Fruit fly (Drosophila melanogaster): Measurements from ENCODE around the gene Gr22d.

DNA sequence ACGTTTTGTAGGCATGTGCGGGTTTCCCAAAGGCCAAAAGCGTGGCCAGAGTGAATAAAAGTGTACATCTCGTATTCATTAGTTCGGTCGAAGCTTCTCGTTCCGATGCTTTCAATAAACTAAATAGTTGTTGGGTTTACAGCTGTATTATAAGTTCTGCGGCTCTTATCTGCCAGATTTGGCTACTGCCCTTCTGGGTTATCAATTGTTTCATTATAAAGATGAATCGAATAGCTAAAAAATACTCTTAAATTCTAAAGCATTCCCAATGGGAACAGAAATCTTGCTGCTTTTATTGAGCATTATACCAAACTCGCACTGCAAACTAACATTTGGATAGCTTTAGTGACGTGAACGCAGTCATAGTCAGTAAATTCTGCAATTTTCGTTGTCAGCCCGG, 36.2 kb upstream of the Gr22d start, which contains the start of gene CG31664:
- TF ChIP-seq CG8478 (optimal IDR thresholded peaks at IDR 0.05), result no peak
- TF ChIP-seq CTCF (optimal IDR thresholded peaks at IDR 0.05), result no peak
